Worm (Caenorhabditis elegans) whole organism, young adult: ENCODE data around the gene abce-1.

Source experiments
- F57A8.1 ChIP-seq: fragments of 200-800 bp; sonication (Bioruptor generic); optimal IDR thresholded peaks from 2 replicates; lab custom pipeline; 2018; ENCODE audit warnings: mild to moderate bottlenecking, missing genetic modification characterization, moderate library complexity, missing compliant biosample characterization
- dpl-1 ChIP-seq: fragments of 150-350 bp; optimal IDR thresholded peaks from 2 replicates; lab custom pipeline; 2014; ENCODE audit warnings: missing biosample characterization, missing genetic modification reagents, missing genetic modification characterization
- mel-28 ChIP-seq: sonication (generic microtip); optimal IDR thresholded peaks from 2 replicates; lab custom pipeline; 2016; ENCODE audit warnings: borderline replicate concordance, mild to moderate bottlenecking, missing genetic modification characterization, missing compliant biosample characterization
- nhr-120 ChIP-seq: fragments of 200-800 bp; sonication (Bioruptor generic); IDR thresholded peaks from 2 replicates; pipeline ENCODE4 v1.3.6; 2022; ENCODE audit warnings: missing genetic modification characterization, missing compliant biosample characterization
- snpc-4 ChIP-seq, 5 experiments: fragments of 150-350 bp in 1 of 5; sonication (generic microtip) in 4 of 5; optimal IDR thresholded peaks; 2 replicates each; lab custom pipeline; 2014 to 2018; ENCODE audit warnings: missing genetic modification characterization in 5 of 5, missing biosample characterization in 3 of 5, antibody characterized with exemption in 2 of 5, mild to moderate bottlenecking in 2 of 5, missing compliant biosample characterization in 2 of 5, missing genotype in 2 of 5, moderate library complexity in 2 of 5, missing genetic modification reagents in 1 of 5
- unc-130 ChIP-seq: sonication (generic microtip); optimal IDR thresholded peaks from 2 replicates; lab custom pipeline; 2016; ENCODE audit warnings: missing genetic modification reagents, missing genetic modification characterization, missing compliant biosample characterization

DNA sequence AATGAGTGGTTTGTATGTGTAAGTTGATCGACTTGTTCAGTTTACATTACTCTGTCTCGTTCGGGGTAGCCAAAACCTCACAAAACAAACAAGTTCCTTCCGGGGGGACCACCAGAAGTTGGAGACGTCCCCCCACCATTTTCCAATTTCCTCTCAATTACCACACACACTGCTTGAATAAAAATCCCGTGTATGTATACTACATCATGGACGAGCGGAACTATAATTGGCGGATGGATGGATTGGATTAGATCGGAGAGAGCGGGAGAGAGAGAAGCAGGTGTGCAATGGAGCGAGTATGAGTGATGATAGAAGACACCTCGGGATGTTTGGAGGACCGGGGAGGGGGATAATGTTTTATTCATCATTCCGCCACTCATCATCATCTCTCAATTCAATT is 22.4 kb upstream of the abce-1 start:
- TF ChIP-seq nhr-120 (no peak), unc-130 (GFP tag; lab: Kevin White, UChicago) (no peak), dpl-1 (GFP tag; lab: Kevin White, UChicago) (no peak), F57A8.1 (GFP tag; lab: Kevin White, UChicago) (no peak), mel-28 (tag; lab: Kevin White, UChicago) (no peak), snpc-4 (GFP tag; optimal IDR thresholded peaks at IDR 0.05; lab: Kevin White, UChicago) (no peak), snpc-4 (tag; optimal IDR thresholded peaks at IDR 0.05; lab: Kevin White, UChicago) (no peak)
